Worm (Caenorhabditis elegans): ENCODE measurements around the gene F37B4.15.

The F37B4.15 gene

ce11 chrV:2903227-2903626, 11.2 kb downstream of the F37B4.15 start, which contains the start of gene C31B8.7:
TSS of gene C31B8.7 (minus strand) at chrV:2903327.
- TF ChIP-seq nhr-28 (tag; optimal IDR thresholded peaks at IDR 0.05), result no peak

DNA sequence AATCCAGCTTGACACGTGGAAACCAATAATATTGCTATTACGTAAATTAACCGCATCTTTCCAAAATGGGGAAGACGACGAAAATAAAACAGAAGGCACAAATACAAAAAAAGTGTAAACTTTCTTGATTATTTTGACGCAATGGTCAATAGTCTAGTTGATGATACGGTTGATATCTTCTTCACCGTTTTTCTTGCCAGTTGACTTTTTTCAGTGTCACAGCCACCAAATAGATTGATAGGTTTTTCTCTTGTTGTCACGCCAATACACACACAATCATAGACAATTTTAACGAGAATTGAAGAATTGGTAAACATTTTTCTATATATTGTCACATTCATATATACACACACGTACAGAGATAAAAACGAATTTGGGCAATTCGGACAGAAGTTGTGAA, 17.5 kb downstream of the F37B4.15 start, which contains the start of gene zmp-3:
zmp-3 (minus strand) TSS at position 101 of the 400 bp plus-strand sequence.
- TF ChIP-seq unc-62 (GFP tag; optimal IDR thresholded peaks at IDR 0.05) (no peak), mls-2 (tag; optimal IDR thresholded peaks at IDR 0.05) (no peak), unc-120 (tag; optimal IDR thresholded peaks at IDR 0.05; ENCODE audit: poor library complexity, severe bottlenecking) (no peak), blmp-1 (tag; optimal IDR thresholded peaks at IDR 0.05) (no peak), unc-39 (tag; optimal IDR thresholded peaks at IDR 0.05) (no peak), tbx-8 (GFP tag; optimal IDR thresholded peaks at IDR 0.05) (no peak), nhr-237 (tag; optimal IDR thresholded peaks at IDR 0.05) (no peak), lsy-2 (tag; optimal IDR thresholded peaks at IDR 0.05) (no peak), bed-3 (GFP tag; optimal IDR thresholded peaks at IDR 0.05) (no peak), ham-2 (GFP tag; optimal IDR thresholded peaks at IDR 0.05) (no peak), sem-2 (GFP tag; optimal IDR thresholded peaks at IDR 0.05) (no peak), M03D4.4 (tag; optimal IDR thresholded peaks at IDR 0.05) (no peak), ceh-39 (tag; optimal IDR thresholded peaks at IDR 0.05) (no peak), ces-1 (GFP tag; optimal IDR thresholded peaks at IDR 0.05) (no peak), mep-1 (tag; optimal IDR thresholded peaks at IDR 0.05) (no peak)

ce11 chrV:2912901-2913300, 20.9 kb downstream of the F37B4.15 start, which contains the start of gene C31B8.9:
TSS of gene C31B8.9 (minus strand) at chrV:2913001.
- TF ChIP-seq drap-1 (GFP tag; optimal IDR thresholded peaks at IDR 0.05) (no peak), snpc-4 (tag; optimal IDR thresholded peaks at IDR 0.05) (no peak), tbx-8 (GFP tag; optimal IDR thresholded peaks at IDR 0.05) (no peak), mab-5 (tag; optimal IDR thresholded peaks at IDR 0.05) (no peak), cnd-1 (tag; optimal IDR thresholded peaks at IDR 0.05) (no peak), ham-2 (GFP tag; optimal IDR thresholded peaks at IDR 0.05) (no peak), ztf-11 (tag; optimal IDR thresholded peaks at IDR 0.05) (no peak), bed-3 (GFP tag; optimal IDR thresholded peaks at IDR 0.05) (no peak), sem-2 (GFP tag; optimal IDR thresholded peaks at IDR 0.05) (no peak)

DNA sequence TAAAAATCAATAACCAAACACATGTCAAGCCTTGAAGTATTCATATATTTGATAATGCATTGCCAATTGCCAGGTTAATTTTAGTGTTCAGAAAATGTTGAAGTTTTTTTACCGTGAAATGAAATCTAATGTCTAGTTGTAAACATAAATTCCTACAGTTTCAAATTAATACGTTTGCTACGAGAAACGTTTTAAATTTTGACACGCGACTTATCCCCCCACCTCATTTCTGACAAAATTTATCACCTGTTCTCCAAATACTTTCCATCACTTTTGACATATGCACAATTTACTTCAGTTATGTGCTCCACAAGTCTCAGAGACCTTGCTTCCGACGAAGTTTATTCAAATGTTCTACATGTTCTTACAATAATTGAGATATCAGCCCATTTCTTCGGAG, 21.9 kb downstream of the F37B4.15 start, which contains the start of gene srh-146:
srh-146 (plus strand) TSS at position 301 of the 400 bp plus-strand sequence.
- TF ChIP-seq unc-39 (tag; optimal IDR thresholded peaks at IDR 0.05) (no peak), flh-1 (GFP tag; optimal IDR thresholded peaks at IDR 0.05) (no peak), blmp-1 (tag; optimal IDR thresholded peaks at IDR 0.05) (no peak), ham-2 (GFP tag; optimal IDR thresholded peaks at IDR 0.05) (no peak), ceh-43 (GFP tag; optimal IDR thresholded peaks at IDR 0.05) (no peak)

DNA sequence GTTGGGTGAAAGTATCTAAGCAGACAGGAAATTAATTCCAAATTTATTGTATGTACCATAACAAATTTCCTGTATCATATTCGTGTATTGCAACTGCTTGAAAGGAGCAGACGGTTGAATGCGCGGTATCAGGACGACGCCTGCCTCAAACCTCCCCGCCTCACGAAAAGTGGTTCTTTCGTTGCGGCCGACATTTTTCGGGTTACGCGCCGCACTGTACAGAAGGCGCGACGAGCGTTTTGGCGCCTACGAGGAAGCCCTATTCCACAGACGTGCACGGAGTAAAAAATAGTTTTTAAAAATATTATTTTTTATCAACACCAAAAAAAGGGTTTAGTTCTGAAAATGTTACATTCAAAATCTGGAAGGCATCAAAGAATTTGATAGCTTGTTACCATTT, 28.1 kb downstream of the F37B4.15 start:
- TF ChIP-seq lin-32 (GFP tag; optimal IDR thresholded peaks at IDR 0.05), result no peak
- no peak for TF ChIP-seq ceh-39 (tag; optimal IDR thresholded peaks at IDR 0.05)
- no peak for TF ChIP-seq zip-8 (tag; optimal IDR thresholded peaks at IDR 0.05)
- no peak for TF ChIP-seq tbx-8 (GFP tag; optimal IDR thresholded peaks at IDR 0.05)
- TF ChIP-seq nhr-237 (tag; optimal IDR thresholded peaks at IDR 0.05), result no peak
- TF ChIP-seq elt-3 (tag; optimal IDR thresholded peaks at IDR 0.05), result no peak
- no peak for TF ChIP-seq nhr-12 (tag; optimal IDR thresholded peaks at IDR 0.05)
- no peak for TF ChIP-seq elt-1 (tag; optimal IDR thresholded peaks at IDR 0.05; ENCODE audit: borderline replicate concordance, insufficient read depth)
- no peak for TF ChIP-seq sem-2 (GFP tag; optimal IDR thresholded peaks at IDR 0.05)
- TF ChIP-seq lin-13 (tag; optimal IDR thresholded peaks at IDR 0.05), result no peak
- no peak for TF ChIP-seq mls-2 (tag; optimal IDR thresholded peaks at IDR 0.05)

DNA sequence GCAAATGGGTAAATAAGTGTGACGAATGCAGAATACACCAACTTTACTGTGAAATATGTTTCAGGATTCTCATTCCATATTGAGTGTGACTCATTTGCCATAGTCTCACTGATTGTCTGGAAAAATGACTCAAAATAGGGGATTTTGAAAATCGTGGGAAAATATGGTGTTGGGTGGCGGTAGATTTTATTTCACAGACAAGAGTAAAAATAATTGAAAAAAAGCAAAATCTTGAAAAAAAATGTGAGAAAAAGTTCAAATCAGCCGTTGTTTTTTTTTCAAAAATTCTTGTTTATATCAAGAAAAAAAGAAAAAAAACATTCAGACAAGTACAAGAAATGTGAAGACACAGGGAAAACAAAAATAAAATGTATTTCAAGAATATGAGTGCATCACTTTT, 30.6 kb downstream of the F37B4.15 start, which contains the start of gene srh-38:
srh-38 (minus strand) TSS at position 101 of the 400 bp plus-strand sequence.
- TF ChIP-seq drap-1 (GFP tag; optimal IDR thresholded peaks at IDR 0.05) (no peak), zip-8 (tag; optimal IDR thresholded peaks at IDR 0.05) (no peak), lsy-2 (tag; optimal IDR thresholded peaks at IDR 0.05) (no peak), ces-1 (GFP tag; optimal IDR thresholded peaks at IDR 0.05) (no peak), nhr-2 (tag; optimal IDR thresholded peaks at IDR 0.05) (no peak), nhr-237 (tag; optimal IDR thresholded peaks at IDR 0.05) (no peak), mep-1 (tag; optimal IDR thresholded peaks at IDR 0.05) (no peak), M03D4.4 (tag; optimal IDR thresholded peaks at IDR 0.05) (no peak), snpc-4 (tag; optimal IDR thresholded peaks at IDR 0.05) (no peak), hlh-1 (tag; optimal IDR thresholded peaks at IDR 0.05) (no peak), bed-3 (GFP tag; optimal IDR thresholded peaks at IDR 0.05) (no peak)

Data from whole organism, mixed stage, embryonic.